Worm (Caenorhabditis elegans): ENCODE data around the gene srab-6.

The srab-6 gene

ce11 chrV:3163143-3163542, 11.4 kb upstream of the srab-6 start (continued):
- TF ChIP-seq daf-16 (GFP tag; optimal IDR thresholded peaks at IDR 0.05), result no peak
- TF ChIP-seq daf-16 (tag; optimal IDR thresholded peaks at IDR 0.05), result no peak
- no peak for TF ChIP-seq daf-19 (GFP tag; conservative IDR thresholded peaks at IDR 0.05)
- no peak for TF ChIP-seq mdl-1 (tag; optimal IDR thresholded peaks at IDR 0.05)
- TF ChIP-seq daf-12 (tag; optimal IDR thresholded peaks at IDR 0.05), result no peak
- TF ChIP-seq php-3 (GFP tag; IDR thresholded peaks at IDR 0.05), result no peak
- TF ChIP-seq ceh-28 (tag; optimal IDR thresholded peaks at IDR 0.05), result no peak
- no peak for TF ChIP-seq Y5F2A.4 (GFP tag; optimal IDR thresholded peaks at IDR 0.05)
- TF ChIP-seq unc-39 (tag; optimal IDR thresholded peaks at IDR 0.05), result no peak
- no peak for TF ChIP-seq aha-1 (tag)
- TF ChIP-seq madf-9 (GFP tag; conservative IDR thresholded peaks at IDR 0.05), result no peak
- TF ChIP-seq nhr-10 (tag; optimal IDR thresholded peaks at IDR 0.05), result no peak
- TF ChIP-seq nhr-237 (tag; optimal IDR thresholded peaks at IDR 0.05), result no peak
- no peak for TF ChIP-seq daf-8 (GFP tag; IDR thresholded peaks at IDR 0.05)
- TF ChIP-seq nhr-11 (tag; optimal IDR thresholded peaks at IDR 0.05), result no peak
- no peak for TF ChIP-seq lin-39 (tag; optimal IDR thresholded peaks at IDR 0.05)
- TF ChIP-seq ces-1 (GFP tag; optimal IDR thresholded peaks at IDR 0.05), result no peak
- TF ChIP-seq hif-1 (tag; optimal IDR thresholded peaks at IDR 0.05), result no peak
- TF ChIP-seq ceh-82 (tag; optimal IDR thresholded peaks at IDR 0.05), result no peak
- TF ChIP-seq saeg-2 (GFP tag; IDR thresholded peaks at IDR 0.05), result no peak
- TF ChIP-seq fkh-10 (GFP tag; optimal IDR thresholded peaks at IDR 0.05), result no peak
- no peak for TF ChIP-seq dmd-6 (GFP tag; IDR thresholded peaks at IDR 0.05)
- TF ChIP-seq nhr-28 (tag; optimal IDR thresholded peaks at IDR 0.05), result no peak
- TF ChIP-seq egl-43 (GFP tag; IDR thresholded peaks at IDR 0.05), result peak; percentile 80
- no peak for TF ChIP-seq nhr-77 (tag; optimal IDR thresholded peaks at IDR 0.05)
- TF ChIP-seq F26F4.8 (GFP tag; conservative IDR thresholded peaks at IDR 0.05), result peak; percentile 71; the same call in 1 of the 2 replicates
- TF ChIP-seq Y75B8A.6 (GFP tag; IDR thresholded peaks at IDR 0.05), result 0 out of 2 replicates have a peak, but pooled peaks have one; percentile 14
- TF ChIP-seq lin-1 (GFP tag; IDR thresholded peaks at IDR 0.05), result 0 out of 2 replicates have a peak, but pooled peaks have one; percentile 42
- TF ChIP-seq nhr-6 (tag; optimal IDR thresholded peaks at IDR 0.05), result no peak
- no peak for TF ChIP-seq hlh-30 (tag; optimal IDR thresholded peaks at IDR 0.05; ENCODE audit: insufficient read depth)
- TF ChIP-seq T20F7.1 (GFP tag; optimal IDR thresholded peaks at IDR 0.05), result no peak
- no peak for TF ChIP-seq ztf-7 (tag; optimal IDR thresholded peaks at IDR 0.05)
- TF ChIP-seq R02D3.7 (tag; optimal IDR thresholded peaks at IDR 0.05), result no peak
- 0 out of 2 replicates have a peak, but pooled peaks have one; percentile 52 for TF ChIP-seq tra-1 (GFP tag; IDR thresholded peaks at IDR 0.05)
- no peak for TF ChIP-seq snpc-4 (tag; optimal IDR thresholded peaks at IDR 0.05)
- no peak for TF ChIP-seq pqm-1 (tag; optimal IDR thresholded peaks at IDR 0.05)
- TF ChIP-seq arid-1 (GFP tag; conservative IDR thresholded peaks at IDR 0.05), result peak; percentile 51; the same call in 1 of the 2 replicates
- no peak for TF ChIP-seq nhr-102 (tag; optimal IDR thresholded peaks at IDR 0.05)
- no peak for TF ChIP-seq aly-2 (tag; optimal IDR thresholded peaks at IDR 0.05)
- TF ChIP-seq ceh-32 (tag; optimal IDR thresholded peaks at IDR 0.05; ENCODE audit: poor library complexity), result no peak
- no peak for TF ChIP-seq zip-2 (tag; optimal IDR thresholded peaks at IDR 0.05)
- no peak for TF ChIP-seq nhr-41 (GFP tag; IDR thresholded peaks at IDR 0.05)
- TF ChIP-seq Y105C5A.15 (GFP tag; IDR thresholded peaks at IDR 0.05), result no peak
- TF ChIP-seq F37D6.2 (tag; optimal IDR thresholded peaks at IDR 0.05), result no peak
- TF ChIP-seq madf-5 (GFP tag; IDR thresholded peaks at IDR 0.05), result peak in 1 of 2 experiments; percentile 31; a peak in 1 of 4 replicates
- TF ChIP-seq hmg-1.1 (GFP tag; IDR thresholded peaks at IDR 0.05), result no peak
- TF ChIP-seq sdz-12 (GFP tag; optimal IDR thresholded peaks at IDR 0.05), result no peak
- TF ChIP-seq gei-8 (GFP tag; optimal IDR thresholded peaks at IDR 0.05), result no peak
- TF ChIP-seq lim-7 (GFP tag; IDR thresholded peaks at IDR 0.05), result peak; percentile 62; the same call in 1 of the 2 replicates
- no peak for TF ChIP-seq nhr-111 (GFP tag; optimal IDR thresholded peaks at IDR 0.05)
- no peak for TF ChIP-seq ceh-62 (tag; optimal IDR thresholded peaks at IDR 0.05)
- no peak for TF ChIP-seq mep-1 (tag; optimal IDR thresholded peaks at IDR 0.05)
- TF ChIP-seq dmd-9 (GFP tag; IDR thresholded peaks at IDR 0.05), result 0 out of 2 replicates have a peak, but pooled peaks have one; percentile 23

Measured in whole organism, L4 larva.